Worm (Caenorhabditis elegans): ENCODE measurements around the gene W06H8.6.

The W06H8.6 gene

ce11 chrV:6267237-6267812, 40.5 kb upstream of the W06H8.6 start, which contains the start of gene mrck-1 (continued):
- no peak for TF ChIP-seq tbx-9 (tag; optimal IDR thresholded peaks at IDR 0.05; ENCODE audit: borderline replicate concordance)
- TF ChIP-seq ccch-3 (GFP tag; optimal IDR thresholded peaks at IDR 0.05), result no peak
- TF ChIP-seq efl-1 (GFP tag; optimal IDR thresholded peaks at IDR 0.05), result peak; percentile 42
- TF ChIP-seq ztf-18 (tag; optimal IDR thresholded peaks at IDR 0.05), result peak; percentile 97
- no peak for TF ChIP-seq ztf-28 (GFP tag; IDR thresholded peaks at IDR 0.05)
- TF ChIP-seq F23B12.7 (tag; optimal IDR thresholded peaks at IDR 0.05; ENCODE audit: insufficient read depth), result peak; percentile 39
- TF ChIP-seq F57A8.1 (GFP tag; optimal IDR thresholded peaks at IDR 0.05), result no peak
- no peak for TF ChIP-seq zim-3 (tag; optimal IDR thresholded peaks at IDR 0.05)
- TF ChIP-seq cebp-2 (GFP tag; IDR thresholded peaks at IDR 0.05), result no peak
- TF ChIP-seq unc-130 (GFP tag; optimal IDR thresholded peaks at IDR 0.05), result no peak
- no peak for TF ChIP-seq bed-1 (GFP tag; IDR thresholded peaks at IDR 0.05)
- TF ChIP-seq lin-26 (GFP tag; IDR thresholded peaks at IDR 0.05), result 0 out of 2 replicates have a peak, but pooled peaks have one; percentile 35
- TF ChIP-seq ztf-25 (GFP tag; IDR thresholded peaks at IDR 0.05), result no peak
- TF ChIP-seq mel-28 (tag; optimal IDR thresholded peaks at IDR 0.05; ENCODE audit: borderline replicate concordance), result no peak
- no peak for TF ChIP-seq bed-2 (GFP tag; IDR thresholded peaks at IDR 0.05)
- TF ChIP-seq pbrm-1 (GFP tag; IDR thresholded peaks at IDR 0.05), result peak; percentile 81
- TF ChIP-seq F57C9.4 (tag; optimal IDR thresholded peaks at IDR 0.05), result no peak
- peak; percentile 85 for TF ChIP-seq mcd-1 (GFP tag; IDR thresholded peaks at IDR 0.05)
- TF ChIP-seq tlf-1 (GFP tag; optimal IDR thresholded peaks at IDR 0.05), result peak; percentile 72
- peak; percentile 94 for TF ChIP-seq dox-1 (GFP tag; IDR thresholded peaks at IDR 0.05)
- peak; percentile 85 for TF ChIP-seq rcor-1 (GFP tag; IDR thresholded peaks at IDR 0.05)
- peak; percentile 88 for TF ChIP-seq madf-10 (tag; optimal IDR thresholded peaks at IDR 0.05)
- peak; percentile 37; the same call in 1 of the 2 replicates for TF ChIP-seq Y56A3A.18 (GFP tag; IDR thresholded peaks at IDR 0.05)
- peak; percentile 89 for TF ChIP-seq somi-1 (GFP tag; optimal IDR thresholded peaks at IDR 0.05)
- no peak for TF ChIP-seq D2030.7 (GFP tag; IDR thresholded peaks at IDR 0.05)
- TF ChIP-seq nfya-2 (GFP tag; IDR thresholded peaks at IDR 0.05), result no peak
- no peak for TF ChIP-seq sdz-38 (tag; optimal IDR thresholded peaks at IDR 0.05)
- TF ChIP-seq ceh-40 (GFP tag; IDR thresholded peaks at IDR 0.05), result no peak
- TF ChIP-seq C06A6.2 (GFP tag; conservative IDR thresholded peaks at IDR 0.05), result peak; percentile 85
- TF ChIP-seq B0019.2 (GFP tag; conservative IDR thresholded peaks at IDR 0.05), result no peak
- TF ChIP-seq ceh-91 (GFP tag; IDR thresholded peaks at IDR 0.05), result no peak
- peak; percentile 80 for TF ChIP-seq egl-44 (GFP tag; IDR thresholded peaks at IDR 0.05)

DNA sequence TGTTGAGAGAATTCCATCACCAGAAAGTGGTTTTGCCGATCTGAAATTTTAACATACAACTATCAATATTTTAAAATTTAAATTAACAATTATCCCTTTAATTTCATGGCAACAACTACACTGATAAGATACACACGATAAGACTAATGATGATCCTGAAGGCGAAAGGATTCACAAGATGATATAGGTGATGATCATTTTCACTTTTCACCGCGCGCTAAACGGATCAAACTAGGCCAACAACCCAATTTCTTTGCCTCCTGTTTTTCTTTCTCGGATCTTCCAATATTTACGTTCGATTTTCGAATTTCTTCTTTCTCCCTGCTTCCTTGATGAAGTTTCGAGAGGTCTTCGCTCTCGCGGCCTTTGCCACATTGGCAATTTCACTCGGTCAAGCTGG, 32.3 kb upstream of the W06H8.6 start, which contains the start of gene K08B12.1:
K08B12.1 (plus strand) TSS at position 229 of the 400 bp plus-strand sequence.
- TF ChIP-seq cebp-2 (GFP tag; IDR thresholded peaks at IDR 0.05) (0 out of 2 replicates have a peak, but pooled peaks have one; percentile 49), nhr-120 (GFP tag; IDR thresholded peaks at IDR 0.05) (no peak)

- TF ChIP-seq nfya-2 (GFP tag; IDR thresholded peaks at IDR 0.05) (no peak), Y53F4B.3 (GFP tag; IDR thresholded peaks at IDR 0.05) (no peak), snpc-4 (GFP tag; optimal IDR thresholded peaks at IDR 0.05) (no peak), snpc-4 (tag; optimal IDR thresholded peaks at IDR 0.05) (no peak), zfh-2 (GFP tag; conservative IDR thresholded peaks at IDR 0.05) (no peak), nhr-120 (GFP tag; IDR thresholded peaks at IDR 0.05) (no peak), F52B5.7 (tag; optimal IDR thresholded peaks at IDR 0.05) (no peak), dox-1 (GFP tag; IDR thresholded peaks at IDR 0.05) (no peak), Y56A3A.18 (GFP tag; IDR thresholded peaks at IDR 0.05) (no peak), bed-1 (GFP tag; IDR thresholded peaks at IDR 0.05) (no peak), ccch-3 (GFP tag; optimal IDR thresholded peaks at IDR 0.05) (no peak), let-607 (tag; optimal IDR thresholded peaks at IDR 0.05) (no peak), egl-44 (GFP tag; IDR thresholded peaks at IDR 0.05) (no peak), ceh-100 (GFP tag; IDR thresholded peaks at IDR 0.05) (no peak), nhr-90 (tag; optimal IDR thresholded peaks at IDR 0.05) (no peak), unc-62 (GFP tag; optimal IDR thresholded peaks at IDR 0.05) (no peak), egrh-3 (GFP tag; IDR thresholded peaks at IDR 0.05) (no peak), lir-1 (GFP tag; conservative IDR thresholded peaks at IDR 0.05) (no peak), hlh-26 (GFP tag; conservative IDR thresholded peaks at IDR 0.05) (no peak), K11D2.4 (GFP tag; IDR thresholded peaks at IDR 0.05) (no peak)
These were observed 27.1 kb upstream of the W06H8.6 start for ce11 chrV:6253936-6254335.

Data from whole organism, young adult.